Worm (Caenorhabditis elegans): Measurements from ENCODE around the gene fbxb-37.

The fbxb-37 gene

DNA sequence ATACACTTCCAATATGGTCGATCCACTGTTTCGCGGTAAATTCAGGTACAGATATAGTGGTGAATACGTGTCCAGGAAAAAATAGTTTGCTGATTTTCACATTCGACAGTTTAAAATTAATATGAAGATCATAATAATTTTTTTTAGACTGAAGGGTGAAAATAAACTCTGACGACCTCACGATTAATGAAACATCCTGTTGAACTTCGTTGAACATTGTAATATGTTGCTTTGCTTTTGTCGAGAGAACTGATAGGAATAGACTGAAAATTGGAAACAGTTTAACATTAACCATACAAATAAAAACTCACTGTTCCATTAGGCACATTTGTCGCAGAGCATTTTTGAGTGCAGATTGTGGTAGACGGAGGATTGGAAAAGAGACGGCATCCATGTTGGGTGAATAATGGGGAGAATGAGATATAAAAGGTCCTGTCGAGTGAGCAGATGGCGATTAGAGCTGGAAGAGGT is at the start of gene fbxb-37:
Gene fbxb-37 (minus strand): TSS at position 421 of the 471 bp plus-strand sequence.
- no peak for TF ChIP-seq lin-29 (GFP tag; IDR thresholded peaks at IDR 0.05)
- TF ChIP-seq unc-62 (GFP tag; optimal IDR thresholded peaks at IDR 0.05 in 1 of 2): peak in 1 of 2 experiments; percentile 92
- no peak for TF ChIP-seq unc-62 (tag; optimal IDR thresholded peaks at IDR 0.05)
- no peak for TF ChIP-seq mep-1 (tag; optimal IDR thresholded peaks at IDR 0.05)

DNA sequence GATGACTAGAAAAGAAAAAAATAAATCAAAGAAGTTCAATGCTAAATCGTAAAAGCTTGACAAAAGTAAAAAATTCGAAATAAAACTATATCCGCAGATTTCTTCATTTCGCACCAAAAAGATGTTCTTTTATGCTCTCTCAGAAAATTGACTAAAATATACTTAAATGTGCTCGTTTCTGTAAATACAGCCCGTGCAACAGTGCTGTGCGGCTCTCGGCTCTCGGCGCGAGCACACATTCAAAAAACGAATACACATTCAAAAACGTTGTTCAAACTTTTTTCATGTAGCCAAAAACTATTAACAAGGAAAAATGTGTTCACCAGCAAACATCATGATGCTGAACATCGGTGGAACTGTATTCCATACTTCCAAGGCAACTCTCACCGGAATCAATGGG is 47.1 kb upstream of the fbxb-37 start, which contains the start of gene C40A11.3:
Gene C40A11.3 (plus strand): TSS at position 301 of the 400 bp plus-strand sequence.
- TF ChIP-seq sdz-12 (GFP tag; optimal IDR thresholded peaks at IDR 0.05) (no peak), aly-2 (tag; optimal IDR thresholded peaks at IDR 0.05) (no peak), mdt-29 (GFP tag; IDR thresholded peaks at IDR 0.05) (no peak), unc-62 (GFP tag; optimal IDR thresholded peaks at IDR 0.05 in 1 of 2) (peak in 1 of 2 experiments; percentile 50), unc-62 (tag; optimal IDR thresholded peaks at IDR 0.05) (no peak)

DNA sequence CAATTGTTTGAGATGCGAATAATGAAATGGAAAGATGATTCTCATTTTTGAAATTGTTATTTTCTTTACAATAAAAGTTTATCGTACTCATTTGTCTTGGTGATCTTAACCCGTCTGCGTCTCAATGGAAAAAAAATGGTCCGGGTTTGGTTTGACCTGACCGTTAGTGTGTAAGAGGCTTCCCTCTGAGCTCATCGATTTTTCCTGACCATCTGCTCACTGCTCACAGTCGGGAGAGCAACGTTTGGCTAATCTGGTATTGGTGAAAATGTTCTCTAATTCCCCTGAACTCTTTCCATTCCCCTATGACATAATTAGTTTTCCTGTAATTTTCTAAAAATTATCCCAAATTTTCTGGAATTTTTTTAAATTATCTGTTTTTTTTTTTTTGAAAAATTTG is 45.2 kb upstream of the fbxb-37 start:
- no peak for TF ChIP-seq Y48G9A.11 (GFP tag; IDR thresholded peaks at IDR 0.05)
- no peak for TF ChIP-seq F37D6.2 (tag; optimal IDR thresholded peaks at IDR 0.05)
- TF ChIP-seq nhr-42 (GFP tag; IDR thresholded peaks at IDR 0.05): no peak
- no peak for TF ChIP-seq fkh-10 (GFP tag; optimal IDR thresholded peaks at IDR 0.05)
- no peak for TF ChIP-seq Y75B8A.6 (GFP tag; IDR thresholded peaks at IDR 0.05)
- TF ChIP-seq T26A8.4 (GFP tag; IDR thresholded peaks at IDR 0.05): no peak
- no peak for TF ChIP-seq R02D3.7 (tag; optimal IDR thresholded peaks at IDR 0.05)
- no peak for TF ChIP-seq zag-1 (tag; optimal IDR thresholded peaks at IDR 0.05)
- TF ChIP-seq mxl-3 (GFP tag; optimal IDR thresholded peaks at IDR 0.05): no peak
- TF ChIP-seq nhr-28 (tag; optimal IDR thresholded peaks at IDR 0.05): no peak
- TF ChIP-seq nhr-77 (tag; optimal IDR thresholded peaks at IDR 0.05): no peak
- TF ChIP-seq Y105C5A.15 (GFP tag; IDR thresholded peaks at IDR 0.05): no peak
- TF ChIP-seq hmg-1.1 (GFP tag; IDR thresholded peaks at IDR 0.05): no peak
- no peak for TF ChIP-seq lin-29 (GFP tag; IDR thresholded peaks at IDR 0.05)
- TF ChIP-seq daf-12 (tag; optimal IDR thresholded peaks at IDR 0.05): no peak
- TF ChIP-seq attf-4 (tag; optimal IDR thresholded peaks at IDR 0.05): no peak
- no peak for TF ChIP-seq nhr-41 (GFP tag; IDR thresholded peaks at IDR 0.05)
- no peak for TF ChIP-seq ceh-32 (tag; optimal IDR thresholded peaks at IDR 0.05; ENCODE audit: poor library complexity)
- no peak for TF ChIP-seq dpl-1 (GFP tag; optimal IDR thresholded peaks at IDR 0.05)
- no peak for TF ChIP-seq lin-38 (GFP tag; IDR thresholded peaks at IDR 0.05)

DNA sequence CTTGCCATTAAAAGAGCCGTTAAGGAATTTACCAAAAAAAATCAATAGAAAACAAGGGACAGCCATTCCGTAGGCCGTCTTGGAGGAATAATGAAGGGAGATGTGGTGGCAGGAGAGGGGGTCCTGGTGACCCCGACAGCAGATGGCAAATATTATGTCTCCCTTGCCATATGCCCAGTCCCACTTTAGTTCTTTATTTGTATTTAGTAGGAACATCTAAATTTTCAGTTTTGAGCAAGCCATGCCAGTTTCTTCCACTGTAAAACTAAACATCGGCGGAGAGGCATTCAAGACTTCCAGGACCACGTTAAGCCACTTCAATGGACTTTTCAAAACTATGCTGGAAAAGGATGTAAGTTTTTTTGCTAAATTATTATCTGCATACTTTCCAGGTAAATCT is 43.6 kb upstream of the fbxb-37 start, which contains the start of gene C40A11.4:
Gene C40A11.4 (plus strand): TSS at position 188 of the 400 bp plus-strand sequence.
- TF ChIP-seq fos-1 (tag; optimal IDR thresholded peaks at IDR 0.05): no peak
- no peak for TF ChIP-seq unc-62 (GFP tag; optimal IDR thresholded peaks at IDR 0.05 in 1 of 2)
- no peak for TF ChIP-seq unc-62 (tag; optimal IDR thresholded peaks at IDR 0.05)
- TF ChIP-seq lin-29 (GFP tag; IDR thresholded peaks at IDR 0.05): no peak
- no peak for TF ChIP-seq Y75B8A.6 (GFP tag; IDR thresholded peaks at IDR 0.05)
- TF ChIP-seq nhr-10 (tag; optimal IDR thresholded peaks at IDR 0.05): no peak
- no peak for TF ChIP-seq hmg-1.1 (GFP tag; IDR thresholded peaks at IDR 0.05)
- no peak for TF ChIP-seq hlh-11 (tag; optimal IDR thresholded peaks at IDR 0.05)
- TF ChIP-seq fkh-10 (GFP tag; optimal IDR thresholded peaks at IDR 0.05): no peak
- no peak for TF ChIP-seq snpc-1.2 (GFP tag; IDR thresholded peaks at IDR 0.05)
- TF ChIP-seq hlh-30 (tag; optimal IDR thresholded peaks at IDR 0.05; ENCODE audit: insufficient read depth): no peak
- no peak for TF ChIP-seq egl-43 (GFP tag; IDR thresholded peaks at IDR 0.05)

DNA sequence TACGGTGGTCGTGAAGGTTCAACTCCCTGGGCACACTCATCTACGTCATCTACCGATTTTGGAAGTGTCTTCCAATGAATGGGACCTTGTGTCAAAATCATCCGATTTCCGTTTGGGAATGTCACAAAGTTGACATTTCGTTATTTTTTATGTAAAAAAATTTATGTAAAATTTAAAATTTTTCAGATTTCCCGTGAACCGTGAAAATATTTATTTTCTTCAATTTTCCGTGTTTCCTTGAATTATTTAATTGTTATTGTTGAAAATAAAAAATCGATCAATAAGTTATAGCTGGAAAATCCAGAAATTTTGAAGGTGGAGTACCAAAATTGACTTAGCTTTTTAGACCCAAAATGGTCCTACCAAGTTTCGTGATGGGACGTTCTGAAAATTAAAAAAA is 41.9 kb upstream of the fbxb-37 start, which contains the start of gene hpo-7:
Gene hpo-7 (minus strand): TSS at position 101 of the 400 bp plus-strand sequence.
- TF ChIP-seq madf-5 (GFP tag; IDR thresholded peaks at IDR 0.05) (no peak), mxl-3 (GFP tag; optimal IDR thresholded peaks at IDR 0.05) (no peak), zfp-3 (GFP tag; conservative IDR thresholded peaks at IDR 0.05) (no peak), vab-7 (GFP tag; IDR thresholded peaks at IDR 0.05) (no peak), nhr-48 (tag; optimal IDR thresholded peaks at IDR 0.05) (no peak), spr-1 (tag; optimal IDR thresholded peaks at IDR 0.05) (no peak), hlh-30 (tag; optimal IDR thresholded peaks at IDR 0.05; ENCODE audit: insufficient read depth) (no peak), egl-43 (GFP tag; IDR thresholded peaks at IDR 0.05) (no peak)

Measured in whole organism, L4 larva.